Worm (Caenorhabditis elegans) whole organism, young adult: ENCODE results near the gene erl-1.

ENCODE experiments used
- efl-1 ChIP-seq: fragments of 150-350 bp; optimal IDR thresholded peaks from 2 replicates; lab custom pipeline; 2014; ENCODE audit warnings: missing biosample characterization, missing genetic modification reagents, missing genetic modification characterization
- pha-4 ChIP-seq: fragments of 150-350 bp; sonication (generic microtip); optimal IDR thresholded peaks from 2 replicates; lab custom pipeline; 2014; ENCODE audit warnings: missing biosample characterization, missing genetic modification reagents, missing genetic modification characterization
- sdz-38 ChIP-seq: sonication (generic microtip); optimal IDR thresholded peaks from 2 replicates; lab custom pipeline; 2016; ENCODE audit warnings: missing genotype, missing genetic modification characterization, missing compliant biosample characterization
- snpc-4 ChIP-seq, 5 experiments: fragments of 150-350 bp in 1 of 5; sonication (generic microtip) in 4 of 5; optimal IDR thresholded peaks; 2 replicates each; lab custom pipeline; 2014 to 2018; ENCODE audit warnings: missing genetic modification characterization in 5 of 5, missing biosample characterization in 3 of 5, antibody characterized with exemption in 2 of 5, mild to moderate bottlenecking in 2 of 5, missing compliant biosample characterization in 2 of 5, missing genotype in 2 of 5, moderate library complexity in 2 of 5, missing genetic modification reagents in 1 of 5

ce11 chrIV:12252579-12252978 is 35.1 kb upstream of the erl-1 start, which contains the start of gene dnj-26:
- TF ChIP-seq efl-1 (no peak), snpc-4 (GFP tag; optimal IDR thresholded peaks at IDR 0.05; lab: Kevin White, UChicago) (no peak), snpc-4 (tag; optimal IDR thresholded peaks at IDR 0.05; lab: Kevin White, UChicago) (no peak), sdz-38 (tag; lab: Kevin White, UChicago) (no peak), pha-4 (no peak)
